Fruit fly (Drosophila melanogaster) whole organism, embryonic: ENCODE data around the gene CG3634.

Experiments used
- Asciz ChIP-seq: fragments of 200-800 bp; sonication (Bioruptor generic); optimal IDR thresholded peaks from 2 replicates; lab custom pipeline; 2017; ENCODE audit warnings: missing biosample characterization, mild to moderate bottlenecking, missing genetic modification characterization, missing genetic modification reagents
- B-H1 ChIP-seq: fragments of 200-800 bp; sonication (Bioruptor generic); IDR thresholded peaks from 3 replicates; pipeline ENCODE4 v1.3.6; 2022; ENCODE audit warnings: missing biosample characterization, missing genetic modification characterization
- CG11504 ChIP-seq: fragments of 200-800 bp; sonication (Bioruptor generic); optimal IDR thresholded peaks from 3 replicates; lab custom pipeline; 2019; ENCODE audit warnings: missing biosample characterization, mild to moderate bottlenecking, missing genetic modification characterization, moderate library complexity
- CG12299 ChIP-seq: fragments of 200-800 bp; sonication (Bioruptor generic); optimal IDR thresholded peaks from 2 replicates; lab custom pipeline; 2018; ENCODE audit warnings: missing biosample characterization, mild to moderate bottlenecking, missing genetic modification characterization
- CG12391 ChIP-seq: fragments of 200-800 bp; sonication (Bioruptor generic); optimal IDR thresholded peaks from 3 replicates; lab custom pipeline; 2018; ENCODE audit warnings: missing biosample characterization, mild to moderate bottlenecking, missing genetic modification characterization, moderate library complexity
- CG14710 ChIP-seq: fragments of 200-800 bp; sonication (Bioruptor generic); optimal IDR thresholded peaks from 3 replicates; lab custom pipeline; 2019; ENCODE audit warnings: missing biosample characterization, mild to moderate bottlenecking, missing genetic modification characterization, moderate library complexity
- CG17568 ChIP-seq: fragments of 200-800 bp; sonication (Bioruptor generic); optimal IDR thresholded peaks from 2 replicates; lab custom pipeline; 2018; ENCODE audit warnings: missing biosample characterization, mild to moderate bottlenecking, missing genetic modification characterization, moderate library complexity
- CG18011 ChIP-seq: fragments of 200-800 bp; sonication (Bioruptor generic); optimal IDR thresholded peaks from 2 replicates; lab custom pipeline; 2017; ENCODE audit warnings: missing biosample characterization, missing genetic modification characterization, mild to moderate bottlenecking, moderate library complexity, missing genotype
- CG32532 ChIP-seq: fragments of 200-800 bp; sonication (Bioruptor generic); IDR thresholded peaks from 2 replicates; pipeline ENCODE4 v1.3.6; 2022; ENCODE audit warnings: missing biosample characterization, missing genetic modification characterization
- CG4707 ChIP-seq: fragments of 200-800 bp; sonication (Bioruptor generic); optimal IDR thresholded peaks from 2 replicates; lab custom pipeline; 2018; ENCODE audit warnings: missing biosample characterization, mild to moderate bottlenecking, missing genetic modification characterization, moderate library complexity
- CG5245 ChIP-seq: fragments of 200-800 bp; sonication (Bioruptor generic); optimal IDR thresholded peaks from 3 replicates; lab custom pipeline; 2016; ENCODE audit warnings: missing biosample characterization, missing genetic modification characterization
- CG5953 ChIP-seq: fragments of 200-800 bp; sonication (Bioruptor generic); IDR thresholded peaks from 2 replicates; pipeline ENCODE4 v1.3.6; 2022; ENCODE audit warnings: missing biosample characterization, missing genetic modification characterization
- CG7556 ChIP-seq: fragments of 200-800 bp; sonication (Bioruptor generic); optimal IDR thresholded peaks from 2 replicates; lab custom pipeline; 2017; ENCODE audit warnings: missing biosample characterization, mild to moderate bottlenecking, missing genetic modification characterization
- CG7745 ChIP-seq: fragments of 200-800 bp; sonication (Bioruptor generic); optimal IDR thresholded peaks from 2 replicates; lab custom pipeline; 2018; ENCODE audit warnings: missing biosample characterization, mild to moderate bottlenecking, missing genetic modification characterization, moderate library complexity
- CG8388 ChIP-seq: fragments of 200-800 bp; sonication (Bioruptor generic); optimal IDR thresholded peaks from 2 replicates; lab custom pipeline; 2019; ENCODE audit warnings: missing biosample characterization, mild to moderate bottlenecking, missing genetic modification characterization, moderate library complexity
- CG9437 ChIP-seq: fragments of 200-800 bp; sonication (Bioruptor generic); optimal IDR thresholded peaks from 2 replicates; lab custom pipeline; 2018; ENCODE audit warnings: missing biosample characterization, mild to moderate bottlenecking, missing genetic modification characterization
- CoRest ChIP-seq: fragments of 200-800 bp; sonication (Bioruptor generic); optimal IDR thresholded peaks from 3 replicates; lab custom pipeline; 2018; ENCODE audit warnings: missing biosample characterization, mild to moderate bottlenecking, missing genetic modification characterization, moderate library complexity
- Dip3 ChIP-seq: fragments of 200-800 bp; sonication (Bioruptor generic); optimal IDR thresholded peaks from 3 replicates; lab custom pipeline; 2016; ENCODE audit warnings: missing biosample characterization, missing genetic modification characterization
- Fer1 ChIP-seq: fragments of 200-800 bp; sonication (Bioruptor generic); optimal IDR thresholded peaks from 2 replicates; lab custom pipeline; 2017; ENCODE audit warnings: missing biosample characterization, mild to moderate bottlenecking, missing genetic modification characterization
- Fer3 ChIP-seq: fragments of 200-800 bp; sonication (Bioruptor generic); optimal IDR thresholded peaks from 2 replicates; lab custom pipeline; 2018; ENCODE audit warnings: missing biosample characterization, mild to moderate bottlenecking, missing genetic modification characterization, moderate library complexity
- HLH4C ChIP-seq: fragments of 200-800 bp; sonication (Bioruptor generic); IDR thresholded peaks from 3 replicates; pipeline ENCODE4 v1.3.6; 2022; ENCODE audit warnings: missing biosample characterization, missing genetic modification characterization; ENCODE audit not compliant: partially characterized antibody
- Hand ChIP-seq: fragments of 200-800 bp; sonication (Bioruptor generic); optimal IDR thresholded peaks from 2 replicates; lab custom pipeline; 2017; ENCODE audit warnings: mild to moderate bottlenecking, missing biosample characterization, missing genetic modification reagents, missing genetic modification characterization
- HmgD ChIP-seq: fragments of 200-800 bp; sonication (Bioruptor generic); optimal IDR thresholded peaks from 3 replicates; lab custom pipeline; 2016; ENCODE audit warnings: missing biosample characterization, missing genetic modification characterization
- Hmx ChIP-seq: fragments of 200-800 bp; sonication (Bioruptor generic); optimal IDR thresholded peaks from 2 replicates; lab custom pipeline; 2016; ENCODE audit warnings: missing biosample characterization, missing genetic modification characterization
- Hr3 ChIP-seq: fragments of 200-800 bp; sonication (Bioruptor generic); optimal IDR thresholded peaks from 3 replicates; lab custom pipeline; 2016; ENCODE audit warnings: missing biosample characterization, missing genetic modification characterization
- Hr39 ChIP-seq: fragments of >200 bp; optimal IDR thresholded peaks from 2 replicates; lab custom pipeline; 2017
- Opbp ChIP-seq: fragments of 200-800 bp; sonication (Bioruptor generic); IDR thresholded peaks from 3 replicates; pipeline ENCODE4 v1.3.6; 2022; ENCODE audit warnings: missing biosample characterization, missing genetic modification characterization; ENCODE audit not compliant: partially characterized antibody
- Sry-β ChIP-seq: fragments of 200-800 bp; sonication (Bioruptor generic); optimal IDR thresholded peaks from 2 replicates; lab custom pipeline; 2018; ENCODE audit warnings: missing biosample characterization, mild to moderate bottlenecking, missing genetic modification characterization, moderate library complexity
- Vsx1 ChIP-seq: fragments of 200-800 bp; sonication (Bioruptor generic); optimal IDR thresholded peaks from 2 replicates; lab custom pipeline; 2017; ENCODE audit warnings: missing biosample characterization, mild to moderate bottlenecking, missing genetic modification characterization, missing genetic modification reagents
- ara ChIP-seq: fragments of 200-800 bp; sonication (Bioruptor generic); IDR thresholded peaks from 2 replicates; pipeline ENCODE4 v1.3.6; 2022; ENCODE audit warnings: missing biosample characterization, missing genetic modification characterization
- cwo ChIP-seq: fragments of 200-800 bp; sonication (Bioruptor generic); optimal IDR thresholded peaks from 3 replicates; lab custom pipeline; 2017; ENCODE audit warnings: missing biosample characterization, missing genetic modification characterization, mild to moderate bottlenecking, moderate library complexity, missing genetic modification reagents
- dmrt11E ChIP-seq: fragments of 200-800 bp; sonication (Bioruptor generic); optimal IDR thresholded peaks from 3 replicates; lab custom pipeline; 2018; ENCODE audit warnings: missing biosample characterization, mild to moderate bottlenecking, missing genetic modification characterization, moderate library complexity
- dpn ChIP-seq, 2 experiments: fragments of 200-800 bp; sonication (Bioruptor generic); optimal IDR thresholded peaks; 3 replicates each; lab custom pipeline; 2016; ENCODE audit warnings: missing biosample characterization in 2 of 2, missing genetic modification characterization in 2 of 2
- exex ChIP-seq: fragments of 200-800 bp; sonication (Bioruptor generic); optimal IDR thresholded peaks from 4 replicates; lab custom pipeline; 2018; ENCODE audit warnings: missing biosample characterization, mild to moderate bottlenecking, missing genetic modification characterization, moderate library complexity
- eyg ChIP-seq: fragments of 200-800 bp; sonication (Bioruptor generic); optimal IDR thresholded peaks from 3 replicates; lab custom pipeline; 2016; ENCODE audit warnings: missing biosample characterization, missing genetic modification characterization
- gcm2 ChIP-seq: fragments of 200-800 bp; sonication (Bioruptor generic); optimal IDR thresholded peaks from 2 replicates; lab custom pipeline; 2016; ENCODE audit warnings: missing biosample characterization, missing genetic modification characterization
- grau ChIP-seq: fragments of 200-800 bp; optimal IDR thresholded peaks from 3 replicates; lab custom pipeline; 2019; ENCODE audit warnings: missing biosample characterization, mild to moderate bottlenecking, missing genetic modification characterization, moderate library complexity
- gsb ChIP-seq: fragments of 200-800 bp; sonication (Bioruptor generic); IDR thresholded peaks from 2 replicates; pipeline ENCODE4 v1.3.6; 2022; ENCODE audit warnings: missing biosample characterization, missing genetic modification characterization
- onecut ChIP-seq: fragments of 200-800 bp; sonication (Bioruptor generic); IDR thresholded peaks from 2 replicates; pipeline ENCODE4 v1.3.6; 2022; ENCODE audit warnings: missing biosample characterization, missing genetic modification characterization
- pzg ChIP-seq: fragments of 200-800 bp; sonication (Bioruptor generic); optimal IDR thresholded peaks from 3 replicates; lab custom pipeline; 2018; ENCODE audit warnings: missing biosample characterization, mild to moderate bottlenecking, missing genetic modification characterization, moderate library complexity
- scrt ChIP-seq: fragments of 200-800 bp; sonication (Bioruptor generic); optimal IDR thresholded peaks from 2 replicates; lab custom pipeline; 2018; ENCODE audit warnings: missing biosample characterization, mild to moderate bottlenecking, missing genetic modification characterization, moderate library complexity
- sens ChIP-seq: fragments of 200-800 bp; sonication (Bioruptor generic); peaks from one replicate; lab custom pipeline; 2016; ENCODE audit warnings: missing biosample characterization, missing genetic modification characterization
- slbo ChIP-seq: fragments of 200-800 bp; sonication (Bioruptor generic); IDR thresholded peaks from 2 replicates; pipeline ENCODE4 v1.3.6; 2022; ENCODE audit warnings: missing biosample characterization, missing genetic modification characterization
- sug ChIP-seq: fragments of 200-800 bp; optimal IDR thresholded peaks from 2 replicates; lab custom pipeline; 2019; ENCODE audit warnings: missing biosample characterization, mild to moderate bottlenecking, missing genetic modification characterization, moderate library complexity
- tap ChIP-seq: fragments of 200-800 bp; optimal IDR thresholded peaks from 3 replicates; lab custom pipeline; 2019; ENCODE audit warnings: missing biosample characterization, mild to moderate bottlenecking, missing genetic modification characterization, moderate library complexity
- tio ChIP-seq: fragments of 200-800 bp; sonication (Bioruptor generic); optimal IDR thresholded peaks from 2 replicates; lab custom pipeline; 2017; ENCODE audit warnings: missing biosample characterization, missing genetic modification characterization, inconsistent platforms
- ttk ChIP-seq: fragments of 200-800 bp; sonication (Bioruptor generic); IDR thresholded peaks from 2 replicates; pipeline ENCODE4 v2.1.2; 2022; ENCODE audit warnings: missing biosample characterization, missing genetic modification characterization
- tup ChIP-seq: fragments of 200-800 bp; sonication (Bioruptor generic); optimal IDR thresholded peaks from 2 replicates; lab custom pipeline; 2016; ENCODE audit warnings: missing biosample characterization, mild to moderate bottlenecking, missing genetic modification characterization, moderate library complexity
- tx ChIP-seq: fragments of 200-800 bp; sonication (Bioruptor generic); optimal IDR thresholded peaks from 2 replicates; lab custom pipeline; 2016; ENCODE audit warnings: missing biosample characterization, missing genetic modification characterization
- wor ChIP-seq: fragments of 200-800 bp; sonication (Bioruptor generic); IDR thresholded peaks from 2 replicates; pipeline ENCODE4 v1.3.6; 2022; ENCODE audit warnings: missing biosample characterization, missing genetic modification characterization

The CG3634 gene

DNA sequence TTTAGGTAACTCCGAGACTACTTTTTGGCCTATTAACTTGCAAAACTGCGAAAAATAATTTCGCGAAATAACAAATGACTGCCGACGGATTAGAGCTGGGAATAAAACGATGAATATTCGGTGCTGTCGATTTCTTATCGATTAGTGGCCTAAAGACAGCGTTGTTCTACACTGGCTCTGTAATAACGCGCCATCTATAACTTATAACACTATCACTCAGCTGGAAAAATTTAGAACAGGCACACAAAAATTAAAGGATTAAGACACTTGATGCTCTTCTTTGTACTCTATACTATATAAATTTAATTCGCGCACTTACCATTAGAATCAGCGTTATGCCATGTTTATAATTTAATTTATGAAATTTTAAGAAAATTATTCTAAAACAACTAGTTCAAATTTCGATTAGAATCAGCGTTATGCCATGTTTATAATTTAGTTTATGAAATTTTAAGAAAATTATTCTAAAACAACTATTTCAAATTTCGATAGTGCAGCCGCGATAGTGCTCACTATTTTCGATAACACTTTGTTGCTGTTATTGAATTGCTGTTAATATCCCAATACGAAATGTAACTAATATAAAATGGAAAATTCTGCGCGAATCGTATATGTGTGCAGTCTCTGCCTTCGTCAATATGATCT is 32.5 kb upstream of the CG3634 start, which contains the start of the genes CSN3 and CG11456 (continued):
- TF ChIP-seq CG14710 (tag; lab: Kevin White, UChicago) (peak; percentile 60), sug (tag; lab: Kevin White, UChicago) (no peak), onecut (GFP tag; lab: Robert Waterston, UW) (peak; percentile 27), CG17568 (GFP tag; lab: Kevin White, UChicago) (no peak), B-H1 (GFP tag; lab: Robert Waterston, UW) (no peak), CG11504 (tag; lab: Kevin White, UChicago) (no peak), Hr39 (no peak), dmrt11E (tag; lab: Kevin White, UChicago) (no peak), Fer1 (no peak), CG4707 (GFP tag; lab: Kevin White, UChicago) (no peak), wor (GFP tag; lab: Robert Waterston, UW) (no peak), CG7556 (GFP tag; lab: Kevin White, UChicago) (no peak), gcm2 (GFP tag; lab: Kevin White, UChicago) (no peak), tap (tag; lab: Kevin White, UChicago) (no peak), Fer3 (tag; lab: Kevin White, UChicago) (peak; percentile 1), Opbp (GFP tag; lab: Robert Waterston, UW) (peak; percentile 71), CG12391 (tag; lab: Kevin White, UChicago) (peak; percentile 61), CG8388 (GFP tag; lab: Kevin White, UChicago) (no peak), CG9437 (GFP tag; lab: Kevin White, UChicago) (no peak), CG32532 (GFP tag; lab: Robert Waterston, UW) (peak; percentile 57; the same call in 1 of the 2 replicates), cwo (GFP tag; lab: Kevin White, UChicago) (no peak), CG5245 (GFP tag; lab: Kevin White, UChicago) (peak; percentile 34), pzg (peak; percentile 86), slbo (GFP tag; lab: Robert Waterston, UW) (peak; percentile 67), tup (GFP tag; lab: Kevin White, UChicago) (no peak), CG7745 (tag; lab: Kevin White, UChicago) (no peak), Hr3 (GFP tag; lab: Kevin White, UChicago) (peak; percentile 40), tio (GFP tag; lab: Kevin White, UChicago) (no peak), scrt (peak; percentile 43), sens (peak; percentile 47), CG18011 (no peak), Hmx (GFP tag; lab: Kevin White, UChicago) (no peak), eyg (GFP tag; lab: Kevin White, UChicago) (no peak), tx (peak; percentile 25), Hand (GFP tag; lab: Kevin White, UChicago) (no peak), Asciz (GFP tag; lab: Kevin White, UChicago) (no peak), Dip3 (peak; percentile 30), Vsx1 (GFP tag; lab: Kevin White, UChicago) (no peak), gsb (GFP tag; lab: Robert Waterston, UW) (no peak), CoRest (peak; percentile 58), dpn (GFP tag; optimal IDR thresholded peaks at IDR 0.05; lab: Kevin White, UChicago) (peak; percentile 61 to 64), CG5953 (no peak), Sry-β (GFP tag; lab: Kevin White, UChicago) (no peak), HLH4C (GFP tag; lab: Robert Waterston, UW) (peak; percentile 83), ttk (GFP tag; lab: Robert Waterston, UW) (peak; percentile 31; the same call in 1 of the 2 replicates), grau (tag; lab: Kevin White, UChicago) (peak; percentile 42), HmgD (GFP tag; lab: Kevin White, UChicago) (peak; percentile 17), CG12299 (no peak), ara (GFP tag; lab: Robert Waterston, UW) (no peak), exex (tag; lab: Kevin White, UChicago) (no peak)
